Fruit fly (Drosophila melanogaster): ENCODE measurements around the gene Raf.

- TF ChIP-seq Eip93F (GFP tag; optimal IDR thresholded peaks at IDR 0.05) (no peak), Sox14 (GFP tag; optimal IDR thresholded peaks at IDR 0.05) (no peak), svp (GFP tag) (no peak), fd59A (GFP tag; optimal IDR thresholded peaks at IDR 0.05) (peak; percentile 11)
Observed at dm6 chrX:2383121-2383848, 88.0 kb downstream of the Raf start.
